Worm (Caenorhabditis elegans): ENCODE measurements around the gene rdy-2.

rdy-2 gene

ce11 chrV:13556746-13557145 lies 44.0 kb downstream of the rdy-2 start, which contains the start of gene cav-2:
Gene cav-2, plus strand, starts transcription at chrV:13557104.
- TF ChIP-seq hmg-4 (GFP tag; optimal IDR thresholded peaks at IDR 0.05), result no peak
- peak; percentile 52; the same call in 1 of the 2 replicates for TF ChIP-seq scrt-1 (GFP tag; IDR thresholded peaks at IDR 0.05)
- no peak for TF ChIP-seq ets-7 (tag; optimal IDR thresholded peaks at IDR 0.05)
- TF ChIP-seq aly-1 (tag; optimal IDR thresholded peaks at IDR 0.05), result no peak
- TF ChIP-seq hmbx-1 (tag; optimal IDR thresholded peaks at IDR 0.05), result no peak
- TF ChIP-seq tbx-37 (GFP tag; conservative IDR thresholded peaks at IDR 0.05), result peak; percentile 63
- no peak for TF ChIP-seq hnd-1 (tag; optimal IDR thresholded peaks at IDR 0.05)
- no peak for TF ChIP-seq sea-1 (GFP tag; conservative IDR thresholded peaks at IDR 0.05)
- no peak for TF ChIP-seq F13C5.2 (tag; optimal IDR thresholded peaks at IDR 0.05)
- no peak for TF ChIP-seq ceh-36 (tag; optimal IDR thresholded peaks at IDR 0.05)
- TF ChIP-seq pes-1 (GFP tag; IDR thresholded peaks at IDR 0.05), result no peak; the same call in 1 of the 2 replicates
- no peak for TF ChIP-seq tbx-11 (GFP tag; IDR thresholded peaks at IDR 0.05)

- no peak for TF ChIP-seq B0310.2 (tag; optimal IDR thresholded peaks at IDR 0.05)
- TF ChIP-seq tbx-11 (GFP tag; IDR thresholded peaks at IDR 0.05), result no peak
These were observed 44.5 kb downstream of the rdy-2 start, which contains the start of gene C56A3.6 for ce11 chrV:13556297-13556696. Gene C56A3.6, minus strand, starts transcription at chrV:13556397.

- no peak for TF ChIP-seq scrt-1 (GFP tag; IDR thresholded peaks at IDR 0.05)
- no peak for TF ChIP-seq B0310.2 (tag; optimal IDR thresholded peaks at IDR 0.05)
- no peak for TF ChIP-seq ceh-13 (GFP tag; optimal IDR thresholded peaks at IDR 0.05)
- no peak for TF ChIP-seq aly-1 (tag; optimal IDR thresholded peaks at IDR 0.05)
- no peak for TF ChIP-seq ceh-36 (tag; optimal IDR thresholded peaks at IDR 0.05)
- no peak for TF ChIP-seq hmbx-1 (tag; optimal IDR thresholded peaks at IDR 0.05)
- TF ChIP-seq tbx-11 (GFP tag; IDR thresholded peaks at IDR 0.05), result no peak
- no peak for TF ChIP-seq ama-1 (optimal IDR thresholded peaks at IDR 0.05)
- TF ChIP-seq ets-7 (tag; optimal IDR thresholded peaks at IDR 0.05), result no peak
- no peak for TF ChIP-seq sea-1 (GFP tag; conservative IDR thresholded peaks at IDR 0.05)
- TF ChIP-seq hnd-1 (tag; optimal IDR thresholded peaks at IDR 0.05), result no peak
- no peak for TF ChIP-seq F13C5.2 (tag; optimal IDR thresholded peaks at IDR 0.05)
- no peak for TF ChIP-seq tra-4 (tag; optimal IDR thresholded peaks at IDR 0.05)
- TF ChIP-seq tbx-37 (GFP tag; conservative IDR thresholded peaks at IDR 0.05), result no peak
- TF ChIP-seq flt-1 (GFP tag; IDR thresholded peaks at IDR 0.05), result no peak
These were observed 49.2 kb downstream of the rdy-2 start, which contains the start of the genes C56A3.4 and C56A3.5 for ce11 chrV:13551601-13552000. Gene C56A3.4, minus strand, starts transcription at chrV:13551754. Gene C56A3.5, plus strand, starts transcription at chrV:13551967.

All from whole organism, early embryonic.